Fruit fly (Drosophila melanogaster) whole organism, prepupa: ENCODE data around the gene CG2924.

Experiments used
- CG9139 ChIP-seq: fragments of 200-800 bp; sonication (Bioruptor generic); optimal IDR thresholded peaks from 3 replicates; lab custom pipeline; 2017; ENCODE audit warnings: missing biosample characterization, mild to moderate bottlenecking, missing genetic modification characterization
- Hr39 ChIP-seq: fragments of 200-800 bp; sonication (Bioruptor generic); optimal IDR thresholded peaks from 2 replicates; lab custom pipeline; 2016; ENCODE audit warnings: missing biosample characterization, missing genetic modification characterization

- TF ChIP-seq Hr39 (GFP tag; lab: Kevin White, UChicago) (no peak), CG9139 (GFP tag; lab: Kevin White, UChicago) (no peak)
These were observed 15.7 kb upstream of the CG2924 start for dm6 chrX:2286255-2286654.
